Fruit fly (Drosophila melanogaster) whole organism, embryonic: ENCODE results near the gene Rrp47.

ENCODE experiments used
- CG12219 ChIP-seq: fragments of 200-800 bp; sonication (Bioruptor generic); optimal IDR thresholded peaks from 3 replicates; lab custom pipeline; 2018; ENCODE audit warnings: missing biosample characterization, mild to moderate bottlenecking, missing genetic modification characterization
- CG12299 ChIP-seq: fragments of 200-800 bp; sonication (Bioruptor generic); optimal IDR thresholded peaks from 2 replicates; lab custom pipeline; 2018; ENCODE audit warnings: missing biosample characterization, mild to moderate bottlenecking, missing genetic modification characterization
- CG12744 ChIP-seq: fragments of 200-800 bp; sonication (Bioruptor generic); optimal IDR thresholded peaks from 2 replicates; lab custom pipeline; 2016; ENCODE audit warnings: missing biosample characterization, missing genetic modification characterization
- CG13775 ChIP-seq: fragments of 200-800 bp; sonication (Bioruptor generic); optimal IDR thresholded peaks from 3 replicates; lab custom pipeline; 2017; ENCODE audit warnings: missing biosample characterization, mild to moderate bottlenecking, missing genetic modification characterization
- CG15269 ChIP-seq: fragments of 200-800 bp; sonication (Bioruptor generic); optimal IDR thresholded peaks from 2 replicates; lab custom pipeline; 2018; ENCODE audit warnings: missing biosample characterization, mild to moderate bottlenecking, missing genetic modification characterization, moderate library complexity
- CG15696 ChIP-seq: fragments of 200-800 bp; sonication (Bioruptor generic); optimal IDR thresholded peaks from 2 replicates; lab custom pipeline; 2019; ENCODE audit warnings: missing biosample characterization, mild to moderate bottlenecking, missing genetic modification characterization, moderate library complexity
- CG1603 ChIP-seq: fragments of 200-800 bp; sonication (Bioruptor generic); optimal IDR thresholded peaks from 2 replicates; lab custom pipeline; 2019; ENCODE audit warnings: missing biosample characterization, mild to moderate bottlenecking, missing genetic modification characterization, moderate library complexity
- CG17361 ChIP-seq: fragments of 200-800 bp; sonication (Bioruptor generic); IDR thresholded peaks from 3 replicates; pipeline ENCODE4 v1.3.6; 2022; ENCODE audit warnings: missing biosample characterization, missing genetic modification characterization
- CG17385 ChIP-seq: fragments of 200-800 bp; sonication (Bioruptor generic); optimal IDR thresholded peaks from 3 replicates; lab custom pipeline; 2018; ENCODE audit warnings: missing biosample characterization, mild to moderate bottlenecking, missing genetic modification characterization
- CG17802 ChIP-seq: fragments of 200-800 bp; sonication (Bioruptor generic); optimal IDR thresholded peaks from 2 replicates; lab custom pipeline; 2018; ENCODE audit warnings: missing biosample characterization, mild to moderate bottlenecking, missing genetic modification characterization, moderate library complexity
- CG18764 ChIP-seq: fragments of 200-800 bp; sonication (Bioruptor generic); optimal IDR thresholded peaks from 3 replicates; lab custom pipeline; 2016; ENCODE audit warnings: missing biosample characterization, missing genetic modification characterization
- CG2678 ChIP-seq: fragments of 200-800 bp; sonication (Bioruptor generic); optimal IDR thresholded peaks from 3 replicates; lab custom pipeline; 2019; ENCODE audit warnings: missing biosample characterization, mild to moderate bottlenecking, missing genetic modification characterization, moderate library complexity
- CG31388 ChIP-seq: fragments of 200-800 bp; sonication (Bioruptor generic); optimal IDR thresholded peaks from 2 replicates; lab custom pipeline; 2016; ENCODE audit warnings: missing biosample characterization, missing genetic modification characterization
- CG34224 ChIP-seq: fragments of 200-800 bp; sonication (Bioruptor generic); IDR thresholded peaks from 3 replicates; pipeline ENCODE4 v1.3.6; 2022; ENCODE audit warnings: missing biosample characterization, missing genetic modification characterization; ENCODE audit not compliant: partially characterized antibody
- CG34376 ChIP-seq: fragments of 200-800 bp; sonication (Bioruptor generic); optimal IDR thresholded peaks from 2 replicates; lab custom pipeline; 2018; ENCODE audit warnings: missing biosample characterization, mild to moderate bottlenecking, missing genetic modification characterization
- CG3995 ChIP-seq: fragments of 200-800 bp; sonication (Bioruptor generic); optimal IDR thresholded peaks from 3 replicates; lab custom pipeline; 2016; ENCODE audit warnings: missing biosample characterization, missing genetic modification characterization
- CG42726 ChIP-seq: fragments of 200-800 bp; sonication (Bioruptor generic); IDR thresholded peaks from 2 replicates; pipeline ENCODE4 v1.3.6; 2022; ENCODE audit warnings: missing biosample characterization, missing genetic modification characterization; ENCODE audit not compliant: partially characterized antibody
- CG4617 ChIP-seq: fragments of 200-800 bp; sonication (Bioruptor generic); optimal IDR thresholded peaks from 3 replicates; lab custom pipeline; 2016; ENCODE audit warnings: missing biosample characterization, missing genetic modification characterization, borderline replicate concordance
- CG4730 ChIP-seq: fragments of 200-800 bp; sonication (Bioruptor generic); IDR thresholded peaks from 2 replicates; pipeline ENCODE4 v1.3.6; 2022; ENCODE audit warnings: missing biosample characterization, missing genetic modification characterization
- CG5953 ChIP-seq: fragments of 200-800 bp; sonication (Bioruptor generic); IDR thresholded peaks from 2 replicates; pipeline ENCODE4 v1.3.6; 2022; ENCODE audit warnings: missing biosample characterization, missing genetic modification characterization
- CG6791 ChIP-seq: fragments of 200-800 bp; sonication (Bioruptor generic); IDR thresholded peaks from 3 replicates; pipeline ENCODE4 v1.3.6; 2022; ENCODE audit warnings: missing biosample characterization, missing genetic modification characterization; ENCODE audit not compliant: partially characterized antibody
- CG7928 ChIP-seq: fragments of 200-800 bp; sonication (Bioruptor generic); optimal IDR thresholded peaks from 2 replicates; lab custom pipeline; 2017; ENCODE audit warnings: missing biosample characterization, mild to moderate bottlenecking, missing genetic modification characterization
- CG8388 ChIP-seq: fragments of 200-800 bp; sonication (Bioruptor generic); optimal IDR thresholded peaks from 2 replicates; lab custom pipeline; 2019; ENCODE audit warnings: missing biosample characterization, mild to moderate bottlenecking, missing genetic modification characterization, moderate library complexity
- CG9437 ChIP-seq: fragments of 200-800 bp; sonication (Bioruptor generic); optimal IDR thresholded peaks from 2 replicates; lab custom pipeline; 2018; ENCODE audit warnings: missing biosample characterization, mild to moderate bottlenecking, missing genetic modification characterization
- CTCF ChIP-seq: fragments of 200-800 bp; sonication (Bioruptor generic); optimal IDR thresholded peaks from 2 replicates; lab custom pipeline; 2017; ENCODE audit warnings: missing biosample characterization, mild to moderate bottlenecking, missing genetic modification characterization, moderate library complexity
- D19A ChIP-seq: fragments of 200-800 bp; optimal IDR thresholded peaks from 3 replicates; lab custom pipeline; 2019; ENCODE audit warnings: missing biosample characterization, mild to moderate bottlenecking, missing genetic modification characterization, moderate library complexity
- Drgx ChIP-seq: fragments of 200-800 bp; sonication (Bioruptor generic); IDR thresholded peaks from 2 replicates; pipeline ENCODE4 v1.3.6; 2022; ENCODE audit warnings: missing biosample characterization, missing genetic modification characterization
- MESR4 ChIP-seq: fragments of 200-800 bp; sonication (Bioruptor generic); optimal IDR thresholded peaks from 2 replicates; lab custom pipeline; 2018; ENCODE audit warnings: missing biosample characterization, mild to moderate bottlenecking, missing genetic modification characterization, moderate library complexity
- MTF-1 ChIP-seq: fragments of 200-800 bp; sonication (Bioruptor generic); optimal IDR thresholded peaks from 2 replicates; lab custom pipeline; 2018; ENCODE audit warnings: missing biosample characterization, mild to moderate bottlenecking, missing genetic modification characterization, borderline replicate concordance
- Max ChIP-seq: fragments of 200-800 bp; sonication (Bioruptor generic); optimal IDR thresholded peaks from 2 replicates; lab custom pipeline; 2016; ENCODE audit warnings: missing biosample characterization, mild to moderate bottlenecking, missing genetic modification characterization
- Med ChIP-seq: fragments of 200-800 bp; sonication (Bioruptor generic); peaks from one replicate; lab custom pipeline; 2016; ENCODE audit warnings: missing biosample characterization, missing genetic modification characterization, mild to moderate bottlenecking, inconsistent platforms, moderate library complexity
- Neu2 ChIP-seq: fragments of 200-800 bp; sonication (Bioruptor generic); optimal IDR thresholded peaks from 3 replicates; lab custom pipeline; 2016; ENCODE audit warnings: missing biosample characterization, missing genetic modification characterization, borderline replicate concordance
- Ptx1 ChIP-seq: fragments of 200-800 bp; sonication (Bioruptor generic); IDR thresholded peaks from 2 replicates; pipeline ENCODE4 v1.3.6; 2022; ENCODE audit warnings: missing biosample characterization, missing genetic modification characterization
- Sry-δ ChIP-seq: fragments of 200-800 bp; sonication (Bioruptor generic); optimal IDR thresholded peaks from 2 replicates; lab custom pipeline; 2016; ENCODE audit warnings: missing biosample characterization, missing genetic modification characterization
- ato ChIP-seq: fragments of 200-800 bp; sonication (Bioruptor generic); IDR thresholded peaks from 2 replicates; pipeline ENCODE4 v1.3.6; 2022; ENCODE audit warnings: missing biosample characterization, missing genetic modification characterization; ENCODE audit not compliant: partially characterized antibody
- az2 ChIP-seq: fragments of 200-800 bp; sonication (Bioruptor generic); optimal IDR thresholded peaks from 3 replicates; lab custom pipeline; 2016; ENCODE audit warnings: missing biosample characterization, missing genetic modification characterization
- chn ChIP-seq: fragments of 200-800 bp; sonication (Bioruptor generic); optimal IDR thresholded peaks from 2 replicates; lab custom pipeline; 2016; ENCODE audit warnings: missing biosample characterization, missing genetic modification characterization
- dmrt11E ChIP-seq: fragments of 200-800 bp; sonication (Bioruptor generic); optimal IDR thresholded peaks from 3 replicates; lab custom pipeline; 2018; ENCODE audit warnings: missing biosample characterization, mild to moderate bottlenecking, missing genetic modification characterization, moderate library complexity
- gsb ChIP-seq: fragments of 200-800 bp; sonication (Bioruptor generic); IDR thresholded peaks from 2 replicates; pipeline ENCODE4 v1.3.6; 2022; ENCODE audit warnings: missing biosample characterization, missing genetic modification characterization
- jumu ChIP-seq: fragments of 200-800 bp; sonication (Bioruptor generic); optimal IDR thresholded peaks from 3 replicates; lab custom pipeline; 2016; ENCODE audit warnings: missing biosample characterization, missing genetic modification characterization
- mam ChIP-seq: fragments of 200-800 bp; sonication (Bioruptor generic); optimal IDR thresholded peaks from 3 replicates; lab custom pipeline; 2016; ENCODE audit warnings: missing biosample characterization, missing genetic modification characterization
- nmo ChIP-seq: fragments of 200-800 bp; sonication (Bioruptor generic); optimal IDR thresholded peaks from 2 replicates; lab custom pipeline; 2018; ENCODE audit warnings: missing biosample characterization, mild to moderate bottlenecking, missing genetic modification characterization, moderate library complexity
- nom ChIP-seq: fragments of 200-800 bp; sonication (Bioruptor generic); optimal IDR thresholded peaks from 2 replicates; lab custom pipeline; 2017; ENCODE audit warnings: missing biosample characterization, missing genetic modification characterization, mild to moderate bottlenecking, moderate library complexity, missing genetic modification reagents
- onecut ChIP-seq: fragments of 200-800 bp; sonication (Bioruptor generic); IDR thresholded peaks from 2 replicates; pipeline ENCODE4 v1.3.6; 2022; ENCODE audit warnings: missing biosample characterization, missing genetic modification characterization
- psq ChIP-seq: fragments of 200-800 bp; sonication (Bioruptor generic); optimal IDR thresholded peaks from 2 replicates; lab custom pipeline; 2017; ENCODE audit warnings: missing biosample characterization, missing genetic modification characterization
- salm ChIP-seq: fragments of 200-800 bp; sonication (Bioruptor generic); optimal IDR thresholded peaks from 2 replicates; lab custom pipeline; 2018; ENCODE audit warnings: missing biosample characterization, mild to moderate bottlenecking, missing genetic modification characterization
- toy ChIP-seq: fragments of 200-800 bp; sonication (Bioruptor generic); IDR thresholded peaks from 2 replicates; pipeline ENCODE4 v1.3.6; 2022; ENCODE audit warnings: missing biosample characterization, missing genetic modification characterization
- tx ChIP-seq: fragments of 200-800 bp; sonication (Bioruptor generic); optimal IDR thresholded peaks from 2 replicates; lab custom pipeline; 2016; ENCODE audit warnings: missing biosample characterization, missing genetic modification characterization
- zen2 ChIP-seq: fragments of 200-800 bp; sonication (Bioruptor generic); IDR thresholded peaks from 3 replicates; pipeline ENCODE4 v1.3.6; 2022; ENCODE audit warnings: missing biosample characterization, missing genetic modification characterization; ENCODE audit not compliant: partially characterized antibody

The Rrp47 gene

DNA sequence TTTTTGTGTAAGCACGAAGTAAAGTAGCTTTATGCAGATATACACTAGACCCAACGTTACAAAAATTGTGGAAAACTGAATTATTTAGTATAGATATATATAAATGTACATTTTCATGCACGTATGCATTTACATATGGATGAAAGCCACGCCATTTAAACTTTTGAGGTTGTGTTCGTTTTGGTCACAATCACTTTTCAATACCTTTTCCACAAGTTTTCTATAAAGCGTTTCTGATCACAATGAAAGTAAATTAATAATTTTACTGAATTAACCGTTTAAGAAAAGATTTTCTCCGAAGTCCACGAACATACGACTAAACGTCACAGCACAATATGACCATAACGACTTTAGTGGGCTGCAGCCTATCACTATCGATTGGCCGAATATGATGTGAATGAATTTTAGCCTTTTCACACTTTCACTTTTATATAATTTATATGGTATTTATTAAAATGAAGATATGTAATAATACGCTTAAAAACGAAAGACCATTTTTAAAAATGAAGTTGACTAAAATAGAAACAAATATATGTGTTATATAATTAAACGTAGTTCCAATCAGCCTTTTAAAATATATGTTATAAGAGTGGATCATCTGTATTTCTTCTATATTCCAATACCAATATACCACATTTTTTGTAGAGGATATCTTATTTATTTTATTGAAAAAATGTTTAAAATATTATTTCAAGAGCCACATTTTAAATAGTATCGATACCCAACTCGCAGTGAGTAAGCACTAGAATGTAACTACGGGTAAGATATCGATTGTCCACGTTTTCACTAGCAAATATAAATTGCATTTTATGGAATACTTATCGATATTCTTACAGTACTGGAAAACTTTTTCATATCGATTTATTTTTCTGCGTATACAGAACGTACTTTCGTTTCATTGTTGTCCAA is 47.2 kb downstream of the Rrp47 start, which contains the start of the genes CG46312, eIF5 and exd (continued):
- TF ChIP-seq CG3995 (peak; percentile 12), CG12219 (GFP tag; lab: Kevin White, UChicago) (no peak), CG15696 (tag; lab: Kevin White, UChicago) (no peak), CG17802 (peak; percentile 22), tx (GFP tag; lab: Kevin White, UChicago) (no peak), psq (GFP tag; lab: Kevin White, UChicago) (no peak), CG8388 (GFP tag; lab: Kevin White, UChicago) (no peak), CG4730 (GFP tag; lab: Robert Waterston, UW) (no peak), CG17361 (GFP tag; lab: Robert Waterston, UW) (peak; percentile 75; the same call in 2 of the 3 replicates), CG15269 (tag; lab: Kevin White, UChicago) (no peak), toy (GFP tag; lab: Robert Waterston, UW) (no peak), MTF-1 (GFP tag; lab: Kevin White, UChicago) (no peak), CG17385 (GFP tag; lab: Kevin White, UChicago) (no peak), salm (tag; lab: Kevin White, UChicago) (no peak), CG34376 (GFP tag; lab: Kevin White, UChicago) (no peak), CG18764 (GFP tag; lab: Kevin White, UChicago) (no peak), CG5953 (GFP tag; lab: Robert Waterston, UW) (no peak), CG12299 (tag; lab: Kevin White, UChicago) (no peak), nom (peak; percentile 15), CG13775 (GFP tag; lab: Kevin White, UChicago) (no peak), Drgx (GFP tag; lab: Robert Waterston, UW) (no peak), CG34224 (GFP tag; lab: Robert Waterston, UW) (peak; percentile 76), ato (GFP tag; lab: Robert Waterston, UW) (peak; percentile 63), CG6791 (GFP tag; lab: Robert Waterston, UW) (peak; percentile 88), CG42726 (GFP tag; lab: Robert Waterston, UW) (peak; percentile 39; the same call in 1 of the 2 replicates), CG31388 (no peak), Med (GFP tag; lab: Kevin White, UChicago) (peak; percentile 13), CG7928 (GFP tag; lab: Kevin White, UChicago) (no peak), nmo (GFP tag; lab: Kevin White, UChicago) (peak; percentile 55), zen2 (GFP tag; lab: Robert Waterston, UW) (no peak), dmrt11E (peak; percentile 21), CTCF (GFP tag; lab: Kevin White, UChicago) (no peak), CG1603 (peak; percentile 23), CG9437 (GFP tag; lab: Kevin White, UChicago) (peak; percentile 42), Neu2 (no peak), D19A (peak; percentile 8), gsb (GFP tag; lab: Robert Waterston, UW) (no peak), mam (GFP tag; lab: Kevin White, UChicago) (no peak), Sry-δ (peak; percentile 62), CG12744 (GFP tag; lab: Kevin White, UChicago) (no peak), onecut (GFP tag; lab: Robert Waterston, UW) (no peak), CG4617 (GFP tag; lab: Kevin White, UChicago) (no peak), MESR4 (peak; percentile 70), az2 (GFP tag; lab: Kevin White, UChicago) (no peak), jumu (GFP tag; lab: Kevin White, UChicago) (no peak), chn (GFP tag; lab: Kevin White, UChicago) (no peak), Max (no peak), Ptx1 (GFP tag; lab: Robert Waterston, UW) (no peak), CG2678 (tag; lab: Kevin White, UChicago) (no peak)
